Worm (Caenorhabditis elegans) whole organism, L4 larva: ENCODE results near the gene T01B11.1.
"Not testable (repeated sequence)": the region's sequence is repeated elsewhere in the genome, so short reads cannot be mapped to it uniquely, and the experiment has no call there.

Experiments used
- F26F4.8 ChIP-seq: fragments of 200-800 bp; sonication (Bioruptor generic); conservative IDR thresholded peaks from 2 replicates; pipeline ENCODE4 v1.3.6; 2022; ENCODE audit warnings: missing genetic modification characterization, missing compliant biosample characterization
- F37D6.2 ChIP-seq: sonication (generic microtip); optimal IDR thresholded peaks from 2 replicates; lab custom pipeline; 2016; ENCODE audit warnings: mild to moderate bottlenecking, missing genetic modification characterization, missing compliant biosample characterization
- F49E8.2 ChIP-seq: sonication (generic microtip); optimal IDR thresholded peaks from 2 replicates; lab custom pipeline; 2016; ENCODE audit warnings: missing compliant biosample characterization, mild to moderate bottlenecking, missing genetic modification characterization, borderline replicate concordance
- Y105C5A.15 ChIP-seq: fragments of 200-800 bp; sonication (Bioruptor generic); IDR thresholded peaks from 2 replicates; pipeline ENCODE4 v1.3.6; 2022; ENCODE audit warnings: missing genetic modification characterization, missing compliant biosample characterization
- ama-1 ChIP-seq: fragments of 150-350 bp; optimal IDR thresholded peaks from 2 replicates; lab custom pipeline; 2014; ENCODE audit warnings: inconsistent platforms, mixed read lengths
- attf-4 ChIP-seq: sonication (generic microtip); optimal IDR thresholded peaks from 3 replicates; lab custom pipeline; 2017; ENCODE audit warnings: missing biosample characterization, missing genetic modification characterization
- ces-1 ChIP-seq: fragments of 150-350 bp; sonication (generic microtip); optimal IDR thresholded peaks from 4 replicates; lab custom pipeline; 2014; ENCODE audit warnings: missing biosample characterization, missing genetic modification reagents, missing genetic modification characterization
- daf-12 ChIP-seq: fragments of 150-350 bp; optimal IDR thresholded peaks from 2 replicates; lab custom pipeline; 2014; ENCODE audit warnings: missing biosample characterization, missing genetic modification reagents, missing genetic modification characterization
- dmd-6 ChIP-seq: fragments of 200-800 bp; sonication (Bioruptor generic); IDR thresholded peaks from 2 replicates; pipeline ENCODE4 v1.3.6; 2022; ENCODE audit warnings: missing genetic modification reagents, missing genetic modification characterization, missing compliant biosample characterization
- hif-1 ChIP-seq, 2 experiments: sonication (generic microtip); optimal IDR thresholded peaks; 2 replicates each; lab custom pipeline; 2016 to 2017; ENCODE audit warnings: missing compliant biosample characterization in 2 of 2, missing genetic modification characterization in 2 of 2, missing genetic modification reagents in 2 of 2, missing genotype in 2 of 2, mild to moderate bottlenecking in 1 of 2
- hlh-30 ChIP-seq: sonication (generic microtip); optimal IDR thresholded peaks from 2 replicates; lab custom pipeline; 2017; ENCODE audit warnings: antibody characterized with exemption, mild to moderate bottlenecking, missing genetic modification characterization, missing compliant biosample characterization; ENCODE audit not compliant: insufficient read depth
- lim-7 ChIP-seq: fragments of 200-800 bp; sonication (Bioruptor generic); IDR thresholded peaks from 2 replicates; pipeline ENCODE4 v1.3.6; 2022; ENCODE audit warnings: missing genetic modification characterization, missing compliant biosample characterization
- lin-1 ChIP-seq: fragments of 200-800 bp; sonication (Bioruptor generic); IDR thresholded peaks from 2 replicates; pipeline ENCODE4 v1.3.6; 2022; ENCODE audit warnings: missing genetic modification reagents, missing genetic modification characterization, missing compliant biosample characterization
- lin-13 ChIP-seq: fragments of 150-350 bp; optimal IDR thresholded peaks from 2 replicates; lab custom pipeline; 2014; ENCODE audit warnings: missing biosample characterization, missing genetic modification reagents, missing genetic modification characterization
- lin-29 ChIP-seq: fragments of 200-800 bp; sonication (Bioruptor generic); IDR thresholded peaks from 2 replicates; pipeline ENCODE4 v1.3.6; 2022; ENCODE audit warnings: missing genetic modification reagents, missing genetic modification characterization, missing compliant biosample characterization
- lin-39 ChIP-seq: fragments of 150-350 bp; optimal IDR thresholded peaks from 2 replicates; lab custom pipeline; 2014; ENCODE audit warnings: missing biosample characterization, missing genetic modification reagents, missing genetic modification characterization
- lir-3 ChIP-seq: sonication (generic microtip); optimal IDR thresholded peaks from 2 replicates; lab custom pipeline; 2016; ENCODE audit warnings: mild to moderate bottlenecking, missing genetic modification characterization, missing compliant biosample characterization
- mdl-1 ChIP-seq, 2 experiments: fragments of 150-350 bp in 1 of 2; sonication (generic microtip) in 1 of 2; optimal IDR thresholded peaks; 2 replicates each; lab custom pipeline; 2014 to 2017; ENCODE audit warnings: missing biosample characterization in 2 of 2, missing genetic modification characterization in 2 of 2
- mdt-29 ChIP-seq: fragments of 200-800 bp; sonication (Bioruptor generic); IDR thresholded peaks from 2 replicates; pipeline ENCODE4 v1.3.6; 2022; ENCODE audit warnings: missing genetic modification reagents, missing genetic modification characterization, missing compliant biosample characterization
- mep-1 ChIP-seq: fragments of 150-350 bp; sonication (generic microtip); optimal IDR thresholded peaks from 3 replicates; lab custom pipeline; 2014; ENCODE audit warnings: missing biosample characterization, missing genetic modification characterization
- nhr-10 ChIP-seq: fragments of 150-350 bp; optimal IDR thresholded peaks from 2 replicates; lab custom pipeline; 2014; ENCODE audit warnings: missing biosample characterization, missing genetic modification characterization
- nhr-11 ChIP-seq: fragments of 150-350 bp; optimal IDR thresholded peaks from 2 replicates; lab custom pipeline; 2014; ENCODE audit warnings: missing biosample characterization, missing genetic modification characterization
- nhr-25 ChIP-seq: sonication (generic microtip); optimal IDR thresholded peaks from 2 replicates; lab custom pipeline; 2017; ENCODE audit warnings: missing genetic modification characterization, mild to moderate bottlenecking, missing compliant biosample characterization, antibody characterized with exemption, moderate library complexity, borderline replicate concordance; ENCODE audit not compliant: insufficient read depth
- nhr-28 ChIP-seq: fragments of 150-350 bp; optimal IDR thresholded peaks from 2 replicates; lab custom pipeline; 2014; ENCODE audit warnings: missing biosample characterization, missing genetic modification characterization
- nhr-42 ChIP-seq: fragments of 200-800 bp; sonication (Bioruptor generic); IDR thresholded peaks from 2 replicates; pipeline ENCODE4 v1.3.6; 2022; ENCODE audit warnings: missing genetic modification characterization, missing compliant biosample characterization
- pha-4 ChIP-seq, 2 experiments: fragments of 150-350 bp in 1 of 2; fragments of 200-800 bp in 1 of 2; sonication (Bioruptor generic) in 1 of 2; IDR thresholded peaks in 1 of 2; optimal IDR thresholded peaks in 1 of 2; 2 replicates each; pipeline versions ENCODE4 v1.3.6 to Lab custom; 2014 to 2022; ENCODE audit warnings: missing genetic modification characterization in 2 of 2, missing genetic modification reagents in 2 of 2, missing biosample characterization in 1 of 2, missing compliant biosample characterization in 1 of 2
- saeg-2 ChIP-seq: fragments of 200-800 bp; sonication (Bioruptor generic); IDR thresholded peaks from 2 replicates; pipeline ENCODE4 v1.3.6; 2022; ENCODE audit warnings: missing genetic modification reagents, missing genetic modification characterization, missing compliant biosample characterization
- set-16 ChIP-seq: fragments of 200-800 bp; sonication (Bioruptor generic); IDR thresholded peaks from 2 replicates; pipeline ENCODE4 v1.3.6; 2022; ENCODE audit warnings: missing genetic modification reagents, missing genetic modification characterization, missing compliant biosample characterization
- snpc-1.2 ChIP-seq: fragments of 200-800 bp; sonication (Bioruptor generic); IDR thresholded peaks from 2 replicates; pipeline ENCODE4 v1.3.6; 2022; ENCODE audit warnings: missing genetic modification reagents, missing genetic modification characterization, missing compliant biosample characterization
- tra-1 ChIP-seq: fragments of 200-800 bp; sonication (Bioruptor generic); IDR thresholded peaks from 2 replicates; pipeline ENCODE4 v1.3.6; 2022; ENCODE audit warnings: missing genetic modification reagents, missing genetic modification characterization, missing compliant biosample characterization
- vab-7 ChIP-seq: fragments of 200-800 bp; sonication (Bioruptor generic); IDR thresholded peaks from 2 replicates; pipeline ENCODE4 v1.3.6; 2022; ENCODE audit warnings: missing genetic modification reagents, missing genetic modification characterization, missing compliant biosample characterization

Gene T01B11.1

DNA sequence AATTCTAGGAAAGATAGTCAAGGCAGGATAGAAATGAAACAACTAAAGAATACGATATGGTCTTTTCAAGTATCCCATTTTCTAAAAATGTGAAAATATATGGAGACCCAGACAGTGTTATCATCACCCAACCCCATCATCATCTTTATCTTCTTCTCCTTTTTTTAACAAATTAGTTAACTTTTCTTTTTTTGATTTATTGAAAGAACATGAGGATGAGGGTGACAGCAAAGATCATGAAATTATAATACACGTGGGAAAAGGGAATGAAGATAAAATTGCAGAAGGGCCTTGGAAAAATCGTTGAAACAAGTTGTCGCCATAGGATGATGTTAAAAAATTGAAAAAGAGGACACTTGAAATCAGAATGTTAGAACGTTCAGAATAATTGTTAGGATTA, 17.2 kb downstream of the T01B11.1 start:
- TF ChIP-seq nhr-28: peak; percentile 40
- peak in 1 of 2 experiments; percentile 63 for TF ChIP-seq mdl-1 (tag; optimal IDR thresholded peaks at IDR 0.05; lab: Kevin White, UChicago)
- TF ChIP-seq hlh-30: peak; percentile 22
- peak; percentile 19; the same call in 1 of the 2 replicates for TF ChIP-seq dmd-6 (GFP tag; lab: Robert Waterston, UW)
- TF ChIP-seq nhr-42 (GFP tag; lab: Robert Waterston, UW): no peak
- no peak for TF ChIP-seq lin-39 (tag; lab: Kevin White, UChicago)

DNA sequence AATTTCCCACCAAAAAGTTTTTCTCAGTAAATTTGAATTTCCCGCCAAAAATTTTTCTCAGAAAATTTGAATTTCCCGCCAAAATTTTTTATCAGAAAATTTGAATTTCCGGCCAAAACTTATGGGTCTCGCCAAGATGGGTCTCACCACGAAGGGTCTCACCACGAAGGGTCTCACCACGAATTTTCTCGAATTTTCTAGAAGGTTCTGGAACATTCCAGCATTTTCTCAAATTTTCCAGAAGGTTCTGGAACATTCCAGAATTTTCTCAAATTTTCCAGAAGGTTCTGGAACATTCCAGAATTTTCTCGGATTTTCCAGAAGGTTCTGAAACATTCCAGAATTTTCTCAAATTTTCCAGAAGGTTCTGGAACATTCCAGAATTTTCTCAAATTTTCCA, 20.3 kb downstream of the T01B11.1 start:
- 0 out of 2 replicates have a peak, but pooled peaks have one; percentile 27 for TF ChIP-seq snpc-1.2 (GFP tag; lab: Robert Waterston, UW)

DNA sequence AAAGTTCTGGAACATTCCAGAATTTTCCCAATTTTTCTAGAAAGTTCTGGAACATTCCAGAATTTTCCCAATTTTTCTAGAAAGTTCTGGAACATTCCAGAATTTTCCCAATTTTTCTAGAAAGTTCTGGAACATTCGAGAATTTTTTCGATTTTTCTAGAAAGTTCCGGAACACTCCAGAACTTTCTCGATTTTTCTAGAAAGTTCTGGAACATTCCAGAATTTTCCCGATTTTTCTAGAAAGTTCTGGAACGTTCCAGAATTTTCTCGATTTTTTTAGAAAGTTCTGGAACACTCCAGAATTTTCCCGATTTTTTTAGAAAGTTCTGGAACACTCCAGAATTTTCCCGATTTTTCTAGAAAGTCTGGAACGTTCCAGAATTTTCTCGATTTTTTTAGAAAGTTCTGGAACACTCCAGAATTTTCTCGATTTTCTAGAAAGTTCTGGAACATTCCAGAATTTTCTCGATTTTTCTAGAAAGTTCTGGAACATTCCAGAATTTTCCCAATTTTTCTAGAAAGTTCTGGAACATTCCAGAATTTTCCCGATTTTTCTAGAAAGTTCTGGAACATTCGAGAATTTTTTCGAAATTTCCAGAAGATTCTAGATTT, 21.8 kb downstream of the T01B11.1 start:
- TF ChIP-seq F26F4.8 (GFP tag; lab: Robert Waterston, UW) (0 out of 2 replicates have a peak, but pooled peaks have one; percentile 7), mdt-29 (GFP tag; lab: Robert Waterston, UW) (peak; percentile 79), lin-1 (GFP tag; lab: Robert Waterston, UW) (0 out of 2 replicates have a peak, but pooled peaks have one; percentile 8), vab-7 (GFP tag; lab: Robert Waterston, UW) (peak; percentile 46; the same call in 1 of the 2 replicates), lim-7 (GFP tag; lab: Robert Waterston, UW) (0 out of 2 replicates have a peak, but pooled peaks have one; percentile 42), pha-4 (GFP tag; IDR thresholded peaks at IDR 0.05; lab: Robert Waterston, UW) (0 out of 2 replicates have a peak, but pooled peaks have one; percentile 6), Y105C5A.15 (GFP tag; lab: Robert Waterston, UW) (peak; percentile 73; the same call in 1 of the 2 replicates)
- not testable (repeated sequence) for TF ChIP-seq pha-4 (tag; optimal IDR thresholded peaks at IDR 0.05; lab: Kevin White, UChicago)
- TF ChIP-seq, all 104 proteins: peak for 7; not testable (repeated sequence) for 97

DNA sequence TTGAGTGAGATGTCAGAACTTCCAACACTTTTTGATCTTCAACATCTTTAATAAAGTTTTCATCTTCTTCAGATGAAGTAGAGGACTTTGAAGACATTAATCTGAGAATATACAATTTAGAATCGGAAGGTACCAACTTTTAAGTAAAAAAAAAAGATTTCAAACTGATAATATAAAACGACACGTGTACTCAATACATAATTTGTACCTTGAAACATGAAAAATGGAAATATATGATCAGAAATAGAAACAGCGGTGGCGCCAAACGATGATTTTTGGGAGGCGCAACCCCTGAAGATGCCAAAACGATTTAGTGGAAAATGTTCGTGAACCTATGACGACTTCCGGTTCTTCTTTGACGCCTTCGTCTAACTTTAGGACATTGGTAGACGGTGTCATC, 25.5 kb downstream of the T01B11.1 start, which contains the start of gene oat-1:
TSS of gene oat-1 (minus strand) at position 101 of the 400 bp plus-strand sequence.
- TF ChIP-seq F49E8.2 (tag; lab: Kevin White, UChicago): no peak
- TF ChIP-seq daf-12 (tag; lab: Kevin White, UChicago): no peak
- TF ChIP-seq mep-1 (tag; lab: Kevin White, UChicago): no peak
- TF ChIP-seq lin-13 (GFP tag; lab: Kevin White, UChicago): no peak
- no peak for TF ChIP-seq F37D6.2
- no peak for TF ChIP-seq nhr-10 (tag; lab: Kevin White, UChicago)
- TF ChIP-seq nhr-11 (tag; lab: Kevin White, UChicago): no peak
- TF ChIP-seq snpc-1.2 (GFP tag; lab: Robert Waterston, UW): no peak
- TF ChIP-seq set-16: no peak
- TF ChIP-seq lir-3 (tag; lab: Kevin White, UChicago): no peak
- no peak for TF ChIP-seq lin-1 (GFP tag; lab: Robert Waterston, UW)
- TF ChIP-seq saeg-2 (GFP tag; lab: Robert Waterston, UW): no peak
- TF ChIP-seq hif-1 (tag; optimal IDR thresholded peaks at IDR 0.05; lab: Kevin White, UChicago): no peak
- no peak for TF ChIP-seq lin-29 (GFP tag; lab: Robert Waterston, UW)
- TF ChIP-seq attf-4 (tag; lab: Kevin White, UChicago): no peak
- no peak for TF ChIP-seq ces-1
- TF ChIP-seq ama-1 (lab: Kevin White, UChicago): no peak
- TF ChIP-seq mdt-29 (GFP tag; lab: Robert Waterston, UW): no peak
- TF ChIP-seq nhr-25 (tag; lab: Kevin White, UChicago): no peak
- TF ChIP-seq tra-1 (GFP tag; lab: Robert Waterston, UW): no peak
